Fruit fly (Drosophila melanogaster) whole organism: Measurements from ENCODE around the gene CG4069.

ENCODE experiments used
- CG8478 ChIP-seq: fragments of >200 bp; optimal IDR thresholded peaks from 2 replicates; lab custom pipeline; 2018; ENCODE audit warnings: inconsistent platforms
- Dll ChIP-seq: fragments of >200 bp; optimal IDR thresholded peaks from 2 replicates; lab custom pipeline; 2017
- EcR ChIP-seq, 2 experiments: fragments of >200 bp; optimal IDR thresholded peaks; 2 replicates each; lab custom pipeline; 2017; ENCODE audit warnings: missing biosample characterization in 2 of 2, missing genetic modification characterization in 2 of 2, missing genetic modification reagents in 2 of 2
- pan ChIP-seq: fragments of >200 bp; optimal IDR thresholded peaks from 2 replicates; lab custom pipeline; 2017
- psq ChIP-seq: fragments of >200 bp; optimal IDR thresholded peaks from 2 replicates; lab custom pipeline; 2017
- usp ChIP-seq: fragments of >200 bp; optimal IDR thresholded peaks from 2 replicates; lab custom pipeline; 2017; ENCODE audit warnings: missing biosample characterization, missing genetic modification characterization, mixed read lengths

DNA sequence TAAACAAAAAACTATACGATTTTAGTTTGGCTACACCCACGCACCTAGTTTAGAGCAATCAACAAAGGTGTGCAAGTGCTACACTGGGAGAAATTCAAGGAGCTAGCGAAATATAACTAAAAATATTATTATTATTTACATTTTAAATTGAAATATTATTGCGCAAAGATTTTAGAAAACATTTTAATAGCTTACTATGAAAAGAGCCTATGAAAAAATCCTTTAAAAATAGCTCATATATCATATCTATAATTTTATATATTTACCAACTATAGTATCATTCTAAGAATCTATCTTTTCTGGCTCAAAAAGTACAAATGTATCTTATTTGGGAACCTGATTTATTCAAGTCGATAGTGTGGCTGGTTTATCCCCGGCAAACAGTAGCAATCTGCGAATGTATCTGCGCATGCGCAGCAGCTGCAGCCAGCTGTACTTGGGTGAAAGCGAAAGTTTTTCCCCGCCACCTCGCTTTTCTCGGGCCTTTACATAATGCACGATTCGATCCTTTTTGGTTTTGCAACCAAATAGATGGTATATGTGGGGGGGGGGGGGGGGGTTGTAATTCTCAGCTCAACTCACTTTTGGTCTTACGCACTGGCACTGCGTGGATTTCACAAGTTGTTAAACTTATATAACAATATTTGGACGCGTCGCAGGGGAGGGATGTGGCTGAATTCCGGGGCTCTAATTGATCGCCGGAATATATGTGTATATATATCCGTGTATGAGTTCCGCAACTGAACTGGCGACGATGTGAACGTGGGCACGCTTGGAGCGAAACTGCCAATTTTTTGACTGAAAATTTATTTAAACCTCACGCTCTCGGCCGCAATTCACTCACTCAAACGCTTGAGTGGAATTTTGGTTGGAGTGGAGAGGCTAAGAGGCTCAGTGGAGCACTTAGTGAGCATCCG lies 40.4 kb downstream of the CG4069 start, which contains the start of gene CG10657:
- no peak for TF ChIP-seq EcR (GFP tag; optimal IDR thresholded peaks at IDR 0.05; lab: Kevin White, UChicago)
- TF ChIP-seq usp: no peak
- no peak for TF ChIP-seq CG8478 (lab: Kevin White, UChicago)
- TF ChIP-seq psq (lab: Kevin White, UChicago): no peak
- no peak for TF ChIP-seq pan (lab: Kevin White, UChicago)
- TF ChIP-seq Dll (lab: Kevin White, UChicago): no peak
